Worm (Caenorhabditis elegans): Measurements from ENCODE around the gene C16A11.3.

Gene C16A11.3

ce11 chrII:4237701-4238214, 8.4 kb downstream of the C16A11.3 start, which contains the start of the genes fbxc-44 and C16A11.2:
Gene fbxc-44 (minus strand): TSS chrII:4237751.
Gene C16A11.2 (plus strand): TSS chrII:4238203.
- TF ChIP-seq Y55F3AM.14 (GFP tag; optimal IDR thresholded peaks at IDR 0.05): no peak
- TF ChIP-seq F13H6.1 (tag; optimal IDR thresholded peaks at IDR 0.05): peak; percentile 22
- TF ChIP-seq gmeb-1 (tag; optimal IDR thresholded peaks at IDR 0.05): peak; percentile 51
- TF ChIP-seq R02D3.7 (tag; optimal IDR thresholded peaks at IDR 0.05): no peak
- TF ChIP-seq lin-13 (GFP tag; optimal IDR thresholded peaks at IDR 0.05): no peak
- peak; percentile 5 for TF ChIP-seq nhr-129 (tag; optimal IDR thresholded peaks at IDR 0.05)
- peak; percentile 45 for TF ChIP-seq unc-55 (GFP tag; optimal IDR thresholded peaks at IDR 0.05)
- peak; percentile 18 for TF ChIP-seq lin-11 (tag; optimal IDR thresholded peaks at IDR 0.05)

- no peak for TF ChIP-seq lin-13 (GFP tag; optimal IDR thresholded peaks at IDR 0.05)
- TF ChIP-seq ceh-16 (tag; optimal IDR thresholded peaks at IDR 0.05): no peak
- no peak for TF ChIP-seq alr-1 (tag; optimal IDR thresholded peaks at IDR 0.05)
- TF ChIP-seq nhr-23 (tag; optimal IDR thresholded peaks at IDR 0.05): no peak
- TF ChIP-seq blmp-1 (tag; optimal IDR thresholded peaks at IDR 0.05; ENCODE audit: insufficient read depth): no peak
- no peak for TF ChIP-seq ztf-4 (tag; optimal IDR thresholded peaks at IDR 0.05)
- no peak for TF ChIP-seq unc-39 (tag; optimal IDR thresholded peaks at IDR 0.05)
- no peak for TF ChIP-seq egl-27 (tag; optimal IDR thresholded peaks at IDR 0.05)
- no peak for TF ChIP-seq unc-62 (GFP tag; optimal IDR thresholded peaks at IDR 0.05)
Observed at ce11 chrII:4238963-4239362, 9.6 kb downstream of the C16A11.3 start.

ce11 chrII:4244959-4245358, 15.6 kb downstream of the C16A11.3 start:
- TF ChIP-seq sem-4 (tag; optimal IDR thresholded peaks at IDR 0.05) (no peak), zag-1 (tag; optimal IDR thresholded peaks at IDR 0.05) (no peak), sma-9 (GFP tag; optimal IDR thresholded peaks at IDR 0.05) (no peak), sma-9 (tag; optimal IDR thresholded peaks at IDR 0.05) (no peak), mbf-1 (tag; optimal IDR thresholded peaks at IDR 0.05) (no peak), R02D3.7 (tag; optimal IDR thresholded peaks at IDR 0.05) (no peak), aly-2 (tag; optimal IDR thresholded peaks at IDR 0.05) (no peak), F13H6.1 (tag; optimal IDR thresholded peaks at IDR 0.05) (no peak), nhr-21 (tag; optimal IDR thresholded peaks at IDR 0.05) (no peak), lin-11 (tag; optimal IDR thresholded peaks at IDR 0.05) (no peak), ceh-16 (tag; optimal IDR thresholded peaks at IDR 0.05) (no peak), lin-13 (GFP tag; optimal IDR thresholded peaks at IDR 0.05) (no peak), Y55F3AM.14 (GFP tag; optimal IDR thresholded peaks at IDR 0.05) (no peak)

DNA sequence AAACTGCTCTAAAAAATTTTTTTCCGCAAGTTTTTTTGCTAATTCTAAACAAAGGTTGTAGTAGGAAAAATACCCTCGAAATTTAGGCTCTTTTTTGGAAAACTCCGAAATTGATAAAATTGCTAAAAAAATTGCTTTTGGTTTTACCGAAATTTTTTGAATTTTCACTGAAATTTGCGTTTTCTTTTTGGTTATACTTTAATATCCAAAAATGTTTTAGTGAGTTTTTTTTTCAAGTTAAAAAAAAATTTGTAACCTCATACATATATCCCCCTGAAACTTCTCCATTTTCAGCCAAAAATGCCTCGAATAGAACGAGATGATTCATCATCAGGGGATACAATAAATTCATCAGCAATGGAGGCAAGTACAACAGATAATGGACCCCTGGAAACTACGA, 17.6 kb downstream of the C16A11.3 start, which contains the start of gene gpa-11:
Gene gpa-11 (plus strand): TSS at position 301 of the 400 bp plus-strand sequence.
- no peak for TF ChIP-seq lin-11 (tag; optimal IDR thresholded peaks at IDR 0.05)
- no peak for TF ChIP-seq sma-9 (GFP tag; optimal IDR thresholded peaks at IDR 0.05)
- TF ChIP-seq sma-9 (tag; optimal IDR thresholded peaks at IDR 0.05): no peak
- no peak for TF ChIP-seq peb-1 (tag; optimal IDR thresholded peaks at IDR 0.05)
- TF ChIP-seq ceh-16 (tag; optimal IDR thresholded peaks at IDR 0.05): no peak
- no peak for TF ChIP-seq aly-2 (tag; optimal IDR thresholded peaks at IDR 0.05)
- TF ChIP-seq nhr-21 (tag; optimal IDR thresholded peaks at IDR 0.05): no peak
- no peak for TF ChIP-seq elt-3 (tag; optimal IDR thresholded peaks at IDR 0.05)
- TF ChIP-seq nhr-12 (tag; optimal IDR thresholded peaks at IDR 0.05): no peak
- TF ChIP-seq lin-13 (GFP tag; optimal IDR thresholded peaks at IDR 0.05): no peak
- no peak for TF ChIP-seq nhr-77 (tag; optimal IDR thresholded peaks at IDR 0.05)
- no peak for TF ChIP-seq nhr-11 (tag; optimal IDR thresholded peaks at IDR 0.05)
- no peak for TF ChIP-seq dmd-4 (tag; optimal IDR thresholded peaks at IDR 0.05)

DNA sequence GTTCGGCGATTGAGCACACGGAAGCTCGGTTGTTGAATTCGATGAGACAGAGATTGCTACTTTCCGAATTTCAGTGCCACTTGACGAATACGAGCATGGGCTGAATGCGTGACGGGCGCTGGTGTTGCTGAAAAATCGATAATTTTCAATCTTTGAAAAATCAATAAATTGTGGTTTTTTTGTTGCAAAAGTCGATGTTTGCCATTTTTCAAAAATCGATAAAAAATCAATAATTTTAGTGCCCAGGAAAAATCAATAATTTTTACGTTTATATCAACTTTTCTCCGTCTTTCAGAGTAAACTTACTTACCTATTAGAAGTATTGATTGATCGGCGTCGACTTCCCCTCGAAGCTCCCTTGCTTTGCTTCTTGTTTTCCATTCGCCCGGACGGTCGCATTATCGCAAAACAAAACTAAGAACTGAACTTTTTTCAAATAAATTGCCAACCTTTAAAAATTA, 27.2 kb downstream of the C16A11.3 start, which contains the start of gene C16A11.7:
Gene C16A11.7 (minus strand): TSS at position 411 of the 461 bp plus-strand sequence.
- TF ChIP-seq ztf-4 (tag; optimal IDR thresholded peaks at IDR 0.05) (no peak), lin-11 (tag; optimal IDR thresholded peaks at IDR 0.05) (no peak), nhr-77 (tag; optimal IDR thresholded peaks at IDR 0.05) (no peak), C34F6.9 (tag; optimal IDR thresholded peaks at IDR 0.05) (no peak), fos-1 (tag; optimal IDR thresholded peaks at IDR 0.05) (no peak), unc-55 (GFP tag; optimal IDR thresholded peaks at IDR 0.05) (no peak), elt-3 (tag; optimal IDR thresholded peaks at IDR 0.05) (no peak), unc-39 (tag; optimal IDR thresholded peaks at IDR 0.05) (no peak), lsy-2 (tag; optimal IDR thresholded peaks at IDR 0.05) (no peak), sem-4 (tag; optimal IDR thresholded peaks at IDR 0.05) (no peak), mab-5 (tag; optimal IDR thresholded peaks at IDR 0.05) (no peak), lin-13 (GFP tag; optimal IDR thresholded peaks at IDR 0.05) (no peak), R02D3.7 (tag; optimal IDR thresholded peaks at IDR 0.05) (no peak), ZK546.5 (tag; optimal IDR thresholded peaks at IDR 0.05) (no peak), sma-3 (GFP tag; optimal IDR thresholded peaks at IDR 0.05) (no peak), alr-1 (tag; optimal IDR thresholded peaks at IDR 0.05) (no peak)
